Worm (Caenorhabditis elegans) whole organism, young adult: ENCODE data around the gene K12H6.12.

Experiments used
- ama-1 ChIP-seq, 3 experiments: fragments of 150-350 bp in 1 of 3; sonication (generic microtip) in 2 of 3; optimal IDR thresholded peaks; 2 replicates each; lab custom pipeline; 2014 to 2018; ENCODE audit warnings: missing biosample characterization in 2 of 3, missing genetic modification characterization in 2 of 3, missing genetic modification reagents in 2 of 3
- die-1 ChIP-seq: sonication (generic microtip); optimal IDR thresholded peaks from 2 replicates; lab custom pipeline; 2016; ENCODE audit warnings: missing genotype, mild to moderate bottlenecking, missing genetic modification characterization, missing compliant biosample characterization
- efl-1 ChIP-seq: fragments of 150-350 bp; optimal IDR thresholded peaks from 2 replicates; lab custom pipeline; 2014; ENCODE audit warnings: missing biosample characterization, missing genetic modification reagents, missing genetic modification characterization
- hlh-26 ChIP-seq: fragments of 200-800 bp; sonication (Bioruptor generic); conservative IDR thresholded peaks from 2 replicates; pipeline ENCODE4 v1.3.6; 2022; ENCODE audit warnings: missing genetic modification reagents, missing genetic modification characterization, missing compliant biosample characterization
- let-607 ChIP-seq, 2 experiments: fragments of 200-800 bp in 1 of 2; sonication (Bioruptor generic) in 1 of 2; sonication (generic microtip) in 1 of 2; optimal IDR thresholded peaks; 2 replicates each; lab custom pipeline; 2016 to 2018; ENCODE audit warnings: mild to moderate bottlenecking in 2 of 2, missing compliant biosample characterization in 2 of 2, missing genetic modification characterization in 2 of 2, moderate library complexity in 2 of 2, missing genotype in 1 of 2
- nfya-1 ChIP-seq: sonication (generic microtip); optimal IDR thresholded peaks from 2 replicates; lab custom pipeline; 2017; ENCODE audit warnings: antibody characterized with exemption, missing compliant biosample characterization, missing genetic modification characterization, borderline replicate concordance; ENCODE audit not compliant: insufficient read depth
- ztf-26 ChIP-seq: sonication (generic microtip); optimal IDR thresholded peaks from 2 replicates; lab custom pipeline; 2017; ENCODE audit warnings: missing genetic modification characterization, missing compliant biosample characterization

- TF ChIP-seq hlh-26 (GFP tag; lab: Robert Waterston, UW) (no peak), nfya-1 (tag; lab: Kevin White, UChicago) (no peak), efl-1 (GFP tag; lab: Kevin White, UChicago) (no peak), ama-1 (optimal IDR thresholded peaks at IDR 0.05; lab: Kevin White, UChicago) (no peak), ama-1 (GFP tag; optimal IDR thresholded peaks at IDR 0.05; lab: Kevin White, UChicago) (no peak), let-607 (tag; optimal IDR thresholded peaks at IDR 0.05; lab: Kevin White, UChicago) (no peak), ztf-26 (no peak), die-1 (tag; lab: Kevin White, UChicago) (no peak)
Measured at ce11 chrII:2781355-2781754, 26.6 kb upstream of the K12H6.12 start, which contains the start of gene F08D12.2.
